Worm (Caenorhabditis elegans) whole organism, dauer: ENCODE measurements around the gene cwp-3.

Source experiments
- unc-62 ChIP-seq: sonication (generic microtip); optimal IDR thresholded peaks from 2 replicates; lab custom pipeline; 2017; ENCODE audit warnings: missing biosample characterization, missing genetic modification reagents, missing genetic modification characterization

The cwp-3 gene

ce11 chrV:4881377-4881776 lies 38.7 kb downstream of the cwp-3 start, which contains the start of gene str-32:
str-32 (minus strand) TSS chrV:4881477.
- TF ChIP-seq unc-62 = no peak

ce11 chrV:4884490-4884889 lies 41.9 kb downstream of the cwp-3 start, which contains the start of gene T19H12.12:
T19H12.12 (plus strand) TSS chrV:4884790.
- TF ChIP-seq unc-62 = no peak

- TF ChIP-seq unc-62 = no peak
These were observed 42.7 kb downstream of the cwp-3 start, which contains the start of gene T19H12.3 for ce11 chrV:4885372-4885771. T19H12.3 (plus strand) TSS chrV:4885672.

- no peak for TF ChIP-seq unc-62
These were observed 46.8 kb downstream of the cwp-3 start, which contains the start of gene ugt-12 for ce11 chrV:4889477-4889876. ugt-12 (minus strand) TSS chrV:4889629.

- TF ChIP-seq unc-62 = no peak
These were observed 47.4 kb downstream of the cwp-3 start, which contains the start of gene T19H12.2 for ce11 chrV:4889976-4890479. T19H12.2 (plus strand) TSS chrV:4890429.

DNA sequence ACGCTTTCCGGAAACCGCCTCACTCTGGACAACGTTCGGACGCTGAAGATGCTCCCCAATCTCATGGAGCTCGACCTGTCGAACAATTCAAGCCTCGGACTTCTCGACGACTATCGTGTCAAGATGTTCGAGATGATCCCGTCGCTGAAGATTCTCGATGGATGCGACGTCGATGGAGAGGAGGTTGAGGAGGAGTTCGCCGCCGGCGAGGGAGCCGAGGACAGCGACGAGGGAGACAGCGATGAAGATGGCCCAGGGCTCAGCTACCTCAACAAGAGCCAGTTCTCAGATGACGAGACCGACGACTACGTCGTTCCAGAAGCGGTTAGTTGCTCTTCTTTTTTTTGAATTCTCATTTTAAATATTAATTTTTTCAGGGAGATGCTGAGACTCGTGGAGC lies 48.1 kb downstream of the cwp-3 start:
- TF ChIP-seq unc-62 = no peak

DNA sequence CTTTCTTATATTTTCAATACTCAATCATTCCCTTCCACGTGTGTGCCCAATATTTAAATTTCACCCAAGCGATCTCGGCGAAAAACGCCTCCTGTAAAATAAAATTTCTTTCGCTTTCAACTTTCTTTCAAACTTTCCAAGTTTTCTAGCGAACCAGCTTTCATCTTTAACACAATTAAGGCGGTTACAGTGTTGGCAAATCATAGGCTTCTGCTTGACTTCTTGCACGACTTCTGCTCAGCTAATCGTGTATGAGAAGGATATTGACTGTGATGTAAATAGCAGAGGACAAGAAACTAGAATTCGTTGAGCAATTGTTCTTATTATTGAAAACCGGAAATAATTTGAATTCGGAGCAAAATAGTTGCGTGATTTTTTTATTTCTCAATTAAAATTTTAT lies 48.7 kb downstream of the cwp-3 start:
- TF ChIP-seq unc-62 = no peak
